Fruit fly (Drosophila melanogaster) whole organism, embryonic: Measurements from ENCODE around the gene CG11997.
A peak's percentile ranks its signal among the peaks of the same experiment; 100 is the strongest.

Experiments
- Abd-B ChIP-seq: fragments of 200-800 bp; sonication (Bioruptor generic); optimal IDR thresholded peaks from 2 replicates; lab custom pipeline; 2018; ENCODE audit warnings: missing biosample characterization, mild to moderate bottlenecking, missing genetic modification characterization, moderate library complexity
- Atf6 ChIP-seq: fragments of 200-800 bp; sonication (Bioruptor generic); IDR thresholded peaks from 2 replicates; pipeline ENCODE4 v1.3.6; 2022; ENCODE audit warnings: missing biosample characterization, missing genetic modification characterization
- CG11504 ChIP-seq: fragments of 200-800 bp; sonication (Bioruptor generic); optimal IDR thresholded peaks from 3 replicates; lab custom pipeline; 2019; ENCODE audit warnings: missing biosample characterization, mild to moderate bottlenecking, missing genetic modification characterization, moderate library complexity
- CG12391 ChIP-seq: fragments of 200-800 bp; sonication (Bioruptor generic); optimal IDR thresholded peaks from 3 replicates; lab custom pipeline; 2018; ENCODE audit warnings: missing biosample characterization, mild to moderate bottlenecking, missing genetic modification characterization, moderate library complexity
- CG13424 ChIP-seq: fragments of 200-800 bp; sonication (Bioruptor generic); optimal IDR thresholded peaks from 2 replicates; lab custom pipeline; 2019; ENCODE audit warnings: missing biosample characterization, mild to moderate bottlenecking, missing genetic modification characterization, moderate library complexity
- CG14014 ChIP-seq: fragments of 200-800 bp; sonication (Bioruptor generic); IDR thresholded peaks from 2 replicates; pipeline ENCODE4 v1.3.6; 2022; ENCODE audit warnings: missing biosample characterization, missing genetic modification characterization
- CG1603 ChIP-seq: fragments of 200-800 bp; sonication (Bioruptor generic); optimal IDR thresholded peaks from 2 replicates; lab custom pipeline; 2019; ENCODE audit warnings: missing biosample characterization, mild to moderate bottlenecking, missing genetic modification characterization, moderate library complexity
- CG6654 ChIP-seq: fragments of 200-800 bp; sonication (Bioruptor generic); optimal IDR thresholded peaks from 2 replicates; lab custom pipeline; 2017; ENCODE audit warnings: missing biosample characterization, mild to moderate bottlenecking, missing genetic modification characterization
- CG7357 ChIP-seq: fragments of 200-800 bp; sonication (Bioruptor generic); IDR thresholded peaks from 3 replicates; pipeline ENCODE4 v1.3.6; 2022; ENCODE audit warnings: missing biosample characterization, missing genetic modification characterization
- CG7839 ChIP-seq: fragments of 200-800 bp; sonication (Bioruptor generic); optimal IDR thresholded peaks from 3 replicates; lab custom pipeline; 2018; ENCODE audit warnings: missing biosample characterization, mild to moderate bottlenecking, missing genetic modification characterization, moderate library complexity
- CG8290 ChIP-seq, 3 experiments: fragments of 200-800 bp; sonication (Bioruptor generic); optimal IDR thresholded peaks; 2 replicates each; lab custom pipeline; 2016 to 2019; ENCODE audit warnings: missing biosample characterization in 3 of 3, missing genetic modification characterization in 3 of 3, mild to moderate bottlenecking in 2 of 3, moderate library complexity in 1 of 3
- CG8478 ChIP-seq: fragments of >200 bp; optimal IDR thresholded peaks from 2 replicates; lab custom pipeline; 2018
- CTCF ChIP-seq: fragments of 200-800 bp; sonication (Bioruptor generic); optimal IDR thresholded peaks from 2 replicates; lab custom pipeline; 2017; ENCODE audit warnings: missing biosample characterization, mild to moderate bottlenecking, missing genetic modification characterization, moderate library complexity
- CoRest ChIP-seq: fragments of 200-800 bp; sonication (Bioruptor generic); optimal IDR thresholded peaks from 3 replicates; lab custom pipeline; 2018; ENCODE audit warnings: missing biosample characterization, mild to moderate bottlenecking, missing genetic modification characterization, moderate library complexity
- Dbx ChIP-seq: fragments of 200-800 bp; sonication (Bioruptor generic); IDR thresholded peaks from 3 replicates; pipeline ENCODE4 v1.3.6; 2022; ENCODE audit warnings: missing biosample characterization, missing genetic modification characterization
- Dek ChIP-seq: fragments of 200-800 bp; sonication (Bioruptor generic); optimal IDR thresholded peaks from 3 replicates; lab custom pipeline; 2019; ENCODE audit warnings: missing biosample characterization, mild to moderate bottlenecking, missing genetic modification characterization, moderate library complexity
- Dll ChIP-seq: fragments of 200-800 bp; sonication (Bioruptor generic); IDR thresholded peaks from 4 replicates; pipeline ENCODE4 v1.3.6; 2022; ENCODE audit warnings: missing biosample characterization, missing genetic modification characterization; ENCODE audit not compliant: partially characterized antibody
- Ets65A ChIP-seq: fragments of 200-800 bp; sonication (Bioruptor generic); peaks from one replicate; lab custom pipeline; 2016; ENCODE audit warnings: missing biosample characterization, missing genetic modification characterization
- Hr51 ChIP-seq, 2 experiments: fragments of 200-800 bp; sonication (Bioruptor generic); optimal IDR thresholded peaks; 2 replicates in 1 of 2; 3 replicates in 1 of 2; lab custom pipeline; 2016 to 2018; ENCODE audit warnings: missing biosample characterization in 2 of 2, missing genetic modification characterization in 2 of 2, mild to moderate bottlenecking in 1 of 2, moderate library complexity in 1 of 2
- Meics ChIP-seq: fragments of 200-800 bp; sonication (Bioruptor generic); optimal IDR thresholded peaks from 2 replicates; lab custom pipeline; 2017; ENCODE audit warnings: missing biosample characterization, mild to moderate bottlenecking, missing genetic modification characterization
- Scr ChIP-seq: fragments of 200-800 bp; sonication (Bioruptor generic); IDR thresholded peaks from 2 replicates; pipeline ENCODE4 v1.3.6; 2022; ENCODE audit warnings: missing biosample characterization, missing genetic modification characterization; ENCODE audit not compliant: partially characterized antibody
- Sox102F ChIP-seq: fragments of 200-800 bp; sonication (Bioruptor generic); optimal IDR thresholded peaks from 2 replicates; lab custom pipeline; 2018; ENCODE audit warnings: missing biosample characterization, mild to moderate bottlenecking, missing genetic modification characterization, moderate library complexity
- Tbp ChIP-seq: fragments of >200 bp; optimal IDR thresholded peaks from 2 replicates; lab custom pipeline; 2018; ENCODE audit warnings: missing biosample characterization, missing genetic modification characterization
- Xrp1 ChIP-seq: fragments of 200-800 bp; sonication (Bioruptor generic); IDR thresholded peaks from 2 replicates; pipeline ENCODE4 v1.3.6; 2022; ENCODE audit warnings: missing biosample characterization, missing genetic modification characterization
- abd-A ChIP-seq: fragments of 200-800 bp; sonication (Bioruptor generic); optimal IDR thresholded peaks from 3 replicates; lab custom pipeline; 2019; ENCODE audit warnings: missing biosample characterization, mild to moderate bottlenecking, missing genetic modification characterization, moderate library complexity
- ara ChIP-seq: fragments of 200-800 bp; sonication (Bioruptor generic); IDR thresholded peaks from 2 replicates; pipeline ENCODE4 v1.3.6; 2022; ENCODE audit warnings: missing biosample characterization, missing genetic modification characterization
- bab2 ChIP-seq: fragments of 200-800 bp; sonication (Bioruptor generic); optimal IDR thresholded peaks from 2 replicates; lab custom pipeline; 2016; ENCODE audit warnings: missing biosample characterization, missing genetic modification characterization
- cas ChIP-seq: fragments of 200-800 bp; sonication (Bioruptor generic); IDR thresholded peaks from 2 replicates; pipeline ENCODE4 v1.3.6; 2022; ENCODE audit warnings: missing biosample characterization, missing genetic modification characterization
- crol ChIP-seq: fragments of 200-800 bp; sonication (Bioruptor generic); IDR thresholded peaks from 2 replicates; pipeline ENCODE4 v1.3.6; 2022; ENCODE audit warnings: missing biosample characterization, missing genetic modification characterization
- dmrt11E ChIP-seq: fragments of 200-800 bp; sonication (Bioruptor generic); optimal IDR thresholded peaks from 3 replicates; lab custom pipeline; 2018; ENCODE audit warnings: missing biosample characterization, mild to moderate bottlenecking, missing genetic modification characterization, moderate library complexity
- dysf ChIP-seq: fragments of 200-800 bp; sonication (Bioruptor generic); IDR thresholded peaks from 3 replicates; pipeline ENCODE4 v1.3.6; 2022; ENCODE audit warnings: missing biosample characterization, missing genetic modification characterization
- gem ChIP-seq: fragments of 200-800 bp; sonication (Bioruptor generic); optimal IDR thresholded peaks from 2 replicates; lab custom pipeline; 2019; ENCODE audit warnings: missing biosample characterization, mild to moderate bottlenecking, missing genetic modification characterization, moderate library complexity
- grau ChIP-seq: fragments of 200-800 bp; optimal IDR thresholded peaks from 3 replicates; lab custom pipeline; 2019; ENCODE audit warnings: missing biosample characterization, mild to moderate bottlenecking, missing genetic modification characterization, moderate library complexity
- gsb-n ChIP-seq: fragments of 200-800 bp; sonication (Bioruptor generic); optimal IDR thresholded peaks from 3 replicates; lab custom pipeline; 2018; ENCODE audit warnings: missing biosample characterization, mild to moderate bottlenecking, missing genetic modification characterization
- inv ChIP-seq: fragments of 200-800 bp; sonication (Bioruptor generic); IDR thresholded peaks from 2 replicates; pipeline ENCODE4 v1.3.6; 2022; ENCODE audit warnings: missing biosample characterization, missing genetic modification characterization; ENCODE audit not compliant: partially characterized antibody
- jing ChIP-seq: fragments of 200-800 bp; sonication (Bioruptor generic); optimal IDR thresholded peaks from 2 replicates; lab custom pipeline; 2018; ENCODE audit warnings: missing biosample characterization, mild to moderate bottlenecking, missing genetic modification characterization
- knrl ChIP-seq: fragments of 200-800 bp; sonication (Bioruptor generic); IDR thresholded peaks from 3 replicates; pipeline ENCODE4 v1.3.6; 2022; ENCODE audit warnings: missing biosample characterization, missing genetic modification characterization; ENCODE audit not compliant: partially characterized antibody
- luna ChIP-seq: fragments of 200-800 bp; sonication (Bioruptor generic); optimal IDR thresholded peaks from 2 replicates; lab custom pipeline; 2016; ENCODE audit warnings: missing biosample characterization, missing genetic modification characterization
- maf-S ChIP-seq: fragments of 200-800 bp; sonication (Bioruptor generic); optimal IDR thresholded peaks from 2 replicates; lab custom pipeline; 2016; ENCODE audit warnings: missing biosample characterization, missing genetic modification characterization
- pfk ChIP-seq: fragments of 200-800 bp; sonication (Bioruptor generic); optimal IDR thresholded peaks from 2 replicates; lab custom pipeline; 2018; ENCODE audit warnings: missing biosample characterization, mild to moderate bottlenecking, missing genetic modification characterization, moderate library complexity
- phol ChIP-seq: fragments of 200-800 bp; sonication (Bioruptor generic); optimal IDR thresholded peaks from 3 replicates; lab custom pipeline; 2018; ENCODE audit warnings: missing biosample characterization, mild to moderate bottlenecking, missing genetic modification characterization, moderate library complexity
- pros ChIP-seq: fragments of 200-800 bp; sonication (Bioruptor generic); optimal IDR thresholded peaks from 3 replicates; lab custom pipeline; 2019; ENCODE audit warnings: missing biosample characterization, mild to moderate bottlenecking, missing genetic modification characterization, moderate library complexity
- row ChIP-seq: fragments of 200-800 bp; sonication (Bioruptor generic); IDR thresholded peaks from 3 replicates; pipeline ENCODE4 v1.3.6; 2022; ENCODE audit warnings: missing biosample characterization, missing genetic modification characterization
- sens ChIP-seq: fragments of 200-800 bp; sonication (Bioruptor generic); peaks from one replicate; lab custom pipeline; 2016; ENCODE audit warnings: missing biosample characterization, missing genetic modification characterization
- slbo ChIP-seq: fragments of 200-800 bp; sonication (Bioruptor generic); IDR thresholded peaks from 2 replicates; pipeline ENCODE4 v1.3.6; 2022; ENCODE audit warnings: missing biosample characterization, missing genetic modification characterization
- trem ChIP-seq: fragments of 200-800 bp; optimal IDR thresholded peaks from 3 replicates; lab custom pipeline; 2019; ENCODE audit warnings: missing biosample characterization, mild to moderate bottlenecking, missing genetic modification characterization, moderate library complexity
- twi ChIP-seq: fragments of 200-800 bp; optimal IDR thresholded peaks from 2 replicates; lab custom pipeline; 2019; ENCODE audit warnings: missing biosample characterization, mild to moderate bottlenecking, missing genetic modification characterization, moderate library complexity
- zen ChIP-seq: fragments of 200-800 bp; sonication (Bioruptor generic); optimal IDR thresholded peaks from 3 replicates; lab custom pipeline; 2018; ENCODE audit warnings: missing biosample characterization, mild to moderate bottlenecking, missing genetic modification characterization, moderate library complexity

Gene CG11997

dm6 chr3R:9195821-9196220 is 18.5 kb downstream of the CG11997 start:
- TF ChIP-seq CG7357 (GFP tag; lab: Robert Waterston, UW) (no peak), CTCF (GFP tag; lab: Kevin White, UChicago) (peak; percentile 82), twi (tag; lab: Kevin White, UChicago) (no peak), jing (GFP tag; lab: Kevin White, UChicago) (no peak), maf-S (GFP tag; lab: Kevin White, UChicago) (no peak), CG8478 (lab: Kevin White, UChicago) (no peak), Ets65A (GFP tag; lab: Kevin White, UChicago) (peak; percentile 68), Meics (no peak)

- TF ChIP-seq pfk (GFP tag; lab: Kevin White, UChicago) (no peak), Atf6 (no peak), sens (GFP tag; lab: Kevin White, UChicago) (peak; percentile 83), grau (tag; lab: Kevin White, UChicago) (peak; percentile 73), dmrt11E (tag; lab: Kevin White, UChicago) (peak; percentile 5), phol (peak; percentile 3), CG13424 (tag; lab: Kevin White, UChicago) (peak; percentile 1), CG1603 (tag; lab: Kevin White, UChicago) (peak; percentile 19), Xrp1 (GFP tag; lab: Robert Waterston, UW) (peak; percentile 35; the same call in 1 of the 2 replicates), gem (tag; lab: Kevin White, UChicago) (peak; percentile 23), CG8290 (GFP tag; optimal IDR thresholded peaks at IDR 0.05; lab: Kevin White, UChicago) (no peak), CG8290 (tag; optimal IDR thresholded peaks at IDR 0.05; lab: Kevin White, UChicago) (no peak), dysf (0 out of 3 replicates have a peak, but pooled peaks have one; percentile 28), CG6654 (GFP tag; lab: Kevin White, UChicago) (peak; percentile 71), CG11504 (tag; lab: Kevin White, UChicago) (peak; percentile 31), slbo (GFP tag; lab: Robert Waterston, UW) (0 out of 2 replicates have a peak, but pooled peaks have one; percentile 23), CG7839 (tag; lab: Kevin White, UChicago) (peak; percentile 3), Hr51 (GFP tag; optimal IDR thresholded peaks at IDR 0.05; lab: Kevin White, UChicago) (peak in 1 of 2 experiments; percentile 14), bab2 (GFP tag; lab: Kevin White, UChicago) (no peak), ara (GFP tag; lab: Robert Waterston, UW) (peak; percentile 37; the same call in 1 of the 2 replicates), pros (GFP tag; lab: Kevin White, UChicago) (no peak), row (peak; percentile 53), CG14014 (GFP tag; lab: Robert Waterston, UW) (no peak)
These were observed 35.7 kb downstream of the CG11997 start for dm6 chr3R:9213029-9213428.

- TF ChIP-seq Dll (GFP tag; lab: Robert Waterston, UW) (no peak), Scr (peak; percentile 38; the same call in 1 of the 2 replicates), Dbx (no peak), zen (peak; percentile 25), inv (GFP tag; lab: Robert Waterston, UW) (peak; percentile 39; the same call in 1 of the 2 replicates), Ets65A (GFP tag; lab: Kevin White, UChicago) (peak; percentile 30), CG12391 (tag; lab: Kevin White, UChicago) (peak; percentile 33), Tbp (GFP tag; lab: Kevin White, UChicago) (peak; percentile 97), Abd-B (GFP tag; lab: Kevin White, UChicago) (peak; percentile 42), gem (tag; lab: Kevin White, UChicago) (peak; percentile 19), luna (GFP tag; lab: Kevin White, UChicago) (no peak), abd-A (tag; lab: Kevin White, UChicago) (peak; percentile 49), gsb-n (tag; lab: Kevin White, UChicago) (peak; percentile 28), Dek (peak; percentile 56), sens (GFP tag; lab: Kevin White, UChicago) (peak; percentile 62), CoRest (tag; lab: Kevin White, UChicago) (peak; percentile 82), knrl (GFP tag; lab: Robert Waterston, UW) (peak; percentile 77), Sox102F (GFP tag; lab: Kevin White, UChicago) (peak; percentile 9), cas (GFP tag; lab: Robert Waterston, UW) (0 out of 2 replicates have a peak, but pooled peaks have one; percentile 15), trem (tag; lab: Kevin White, UChicago) (peak; percentile 15), crol (no peak)
These were observed 36.9 kb downstream of the CG11997 start for dm6 chr3R:9214235-9214634.
